Worm (Caenorhabditis elegans) whole organism, L4 larva: ENCODE measurements around the gene fbxa-78.
A peak's percentile ranks its signal among the peaks of the same experiment; 100 is the strongest.

Experiments used
- D1046.2 ChIP-seq: fragments of 200-800 bp; sonication (Bioruptor generic); IDR thresholded peaks from 2 replicates; pipeline ENCODE4 v1.3.6; 2022; ENCODE audit warnings: missing genetic modification characterization, missing compliant biosample characterization
- F44E2.7 ChIP-seq: fragments of 200-800 bp; sonication (Bioruptor generic); IDR thresholded peaks from 2 replicates; pipeline ENCODE4 v2.1.2; 2022; ENCODE audit warnings: missing genetic modification characterization, missing compliant biosample characterization
- T26A8.4 ChIP-seq: fragments of 200-800 bp; sonication (Bioruptor generic); IDR thresholded peaks from 2 replicates; pipeline ENCODE4 v1.3.6; 2022; ENCODE audit warnings: missing genetic modification characterization, missing compliant biosample characterization
- Y75B8A.6 ChIP-seq: fragments of 200-800 bp; sonication (Bioruptor generic); IDR thresholded peaks from 2 replicates; pipeline ENCODE4 v1.3.6; 2022; ENCODE audit warnings: missing genetic modification reagents, missing genetic modification characterization, missing compliant biosample characterization
- aha-1 ChIP-seq: fragments of 150-350 bp; peaks from one replicate; lab custom pipeline; 2014; ENCODE audit warnings: missing biosample characterization, missing genetic modification characterization
- ama-1 ChIP-seq: fragments of 150-350 bp; optimal IDR thresholded peaks from 2 replicates; lab custom pipeline; 2014; ENCODE audit warnings: inconsistent platforms, mixed read lengths
- arid-1 ChIP-seq: fragments of 200-800 bp; sonication (Bioruptor generic); conservative IDR thresholded peaks from 2 replicates; pipeline ENCODE4 v1.3.6; 2022; ENCODE audit warnings: missing genetic modification reagents, missing genetic modification characterization, missing compliant biosample characterization
- ceh-20 ChIP-seq: fragments of 200-800 bp; sonication (Bioruptor generic); IDR thresholded peaks from 2 replicates; pipeline ENCODE4 v1.3.6; 2022; ENCODE audit warnings: missing genetic modification reagents, missing genetic modification characterization, missing compliant biosample characterization
- ceh-28 ChIP-seq: fragments of 150-350 bp; optimal IDR thresholded peaks from 2 replicates; lab custom pipeline; 2014; ENCODE audit warnings: missing biosample characterization, missing genetic modification reagents, missing genetic modification characterization
- cey-2 ChIP-seq: sonication (generic microtip); optimal IDR thresholded peaks from 3 replicates; lab custom pipeline; 2017; ENCODE audit warnings: missing genetic modification characterization, mild to moderate bottlenecking, missing compliant biosample characterization, antibody characterized with exemption, borderline replicate concordance; ENCODE audit not compliant: insufficient read depth
- ctbp-1 ChIP-seq: fragments of 200-800 bp; sonication (Bioruptor generic); IDR thresholded peaks from 2 replicates; pipeline ENCODE4 v1.3.6; 2022; ENCODE audit warnings: missing genetic modification reagents, missing genetic modification characterization, missing compliant biosample characterization
- daf-16 ChIP-seq, 3 experiments: sonication (generic microtip); optimal IDR thresholded peaks; 2 replicates each; lab custom pipeline; 2016 to 2017; ENCODE audit warnings: missing genetic modification characterization in 3 of 3, missing genetic modification reagents in 3 of 3, mild to moderate bottlenecking in 2 of 3, missing compliant biosample characterization in 2 of 3, missing biosample characterization in 1 of 3, moderate library complexity in 1 of 3
- daf-19 ChIP-seq: fragments of 200-800 bp; sonication (Bioruptor generic); conservative IDR thresholded peaks from 2 replicates; pipeline ENCODE4 v1.3.6; 2022; ENCODE audit warnings: missing genetic modification characterization, missing compliant biosample characterization
- dmd-6 ChIP-seq: fragments of 200-800 bp; sonication (Bioruptor generic); IDR thresholded peaks from 2 replicates; pipeline ENCODE4 v1.3.6; 2022; ENCODE audit warnings: missing genetic modification reagents, missing genetic modification characterization, missing compliant biosample characterization
- dmd-8 ChIP-seq: fragments of 200-800 bp; sonication (Bioruptor generic); IDR thresholded peaks from 2 replicates; pipeline ENCODE4 v1.3.6; 2022; ENCODE audit warnings: missing genetic modification characterization, missing compliant biosample characterization
- dve-1 ChIP-seq: sonication (generic microtip); optimal IDR thresholded peaks from 2 replicates; lab custom pipeline; 2017; ENCODE audit warnings: antibody characterized with exemption, mild to moderate bottlenecking, missing genetic modification characterization, missing compliant biosample characterization; ENCODE audit not compliant: insufficient read depth
- egl-27 ChIP-seq: sonication (generic microtip); optimal IDR thresholded peaks from 3 replicates; lab custom pipeline; 2017; ENCODE audit warnings: missing biosample characterization, missing genetic modification reagents, missing genetic modification characterization
- fkh-10 ChIP-seq: fragments of 150-350 bp; optimal IDR thresholded peaks from 2 replicates; lab custom pipeline; 2014; ENCODE audit warnings: missing biosample characterization, missing genetic modification reagents, missing genetic modification characterization
- fos-1 ChIP-seq: fragments of 150-350 bp; optimal IDR thresholded peaks from 2 replicates; lab custom pipeline; 2014; ENCODE audit warnings: missing biosample characterization, missing genetic modification characterization
- hlh-11 ChIP-seq: fragments of 200-800 bp; sonication (Bioruptor generic); optimal IDR thresholded peaks from 2 replicates; lab custom pipeline; 2018; ENCODE audit warnings: mild to moderate bottlenecking, missing genetic modification characterization, missing compliant biosample characterization
- hlh-30 ChIP-seq: sonication (generic microtip); optimal IDR thresholded peaks from 2 replicates; lab custom pipeline; 2017; ENCODE audit warnings: antibody characterized with exemption, mild to moderate bottlenecking, missing genetic modification characterization, missing compliant biosample characterization; ENCODE audit not compliant: insufficient read depth
- lim-7 ChIP-seq: fragments of 200-800 bp; sonication (Bioruptor generic); IDR thresholded peaks from 2 replicates; pipeline ENCODE4 v1.3.6; 2022; ENCODE audit warnings: missing genetic modification characterization, missing compliant biosample characterization
- lin-1 ChIP-seq: fragments of 200-800 bp; sonication (Bioruptor generic); IDR thresholded peaks from 2 replicates; pipeline ENCODE4 v1.3.6; 2022; ENCODE audit warnings: missing genetic modification reagents, missing genetic modification characterization, missing compliant biosample characterization
- lin-13 ChIP-seq: fragments of 150-350 bp; optimal IDR thresholded peaks from 2 replicates; lab custom pipeline; 2014; ENCODE audit warnings: missing biosample characterization, missing genetic modification reagents, missing genetic modification characterization
- lin-29 ChIP-seq: fragments of 200-800 bp; sonication (Bioruptor generic); IDR thresholded peaks from 2 replicates; pipeline ENCODE4 v1.3.6; 2022; ENCODE audit warnings: missing genetic modification reagents, missing genetic modification characterization, missing compliant biosample characterization
- lin-38 ChIP-seq: fragments of 200-800 bp; sonication (Bioruptor generic); IDR thresholded peaks from 2 replicates; pipeline ENCODE4 v1.3.6; 2022; ENCODE audit warnings: missing genetic modification reagents, missing genetic modification characterization, missing compliant biosample characterization
- lsy-2 ChIP-seq, 2 experiments: fragments of 150-350 bp in 1 of 2; sonication (generic microtip) in 1 of 2; optimal IDR thresholded peaks; 2 replicates each; lab custom pipeline; 2014 to 2017; ENCODE audit warnings: missing biosample characterization in 2 of 2, missing genetic modification characterization in 2 of 2
- madf-5 ChIP-seq, 2 experiments: fragments of 200-800 bp; sonication (Bioruptor generic); IDR thresholded peaks; 2 replicates each; pipeline ENCODE4 v1.3.6; 2022; ENCODE audit warnings: missing compliant biosample characterization in 2 of 2, missing genetic modification characterization in 2 of 2
- mep-1 ChIP-seq: fragments of 150-350 bp; sonication (generic microtip); optimal IDR thresholded peaks from 3 replicates; lab custom pipeline; 2014; ENCODE audit warnings: missing biosample characterization, missing genetic modification characterization
- mxl-3 ChIP-seq: fragments of 200-800 bp; sonication (Bioruptor generic); optimal IDR thresholded peaks from 2 replicates; lab custom pipeline; 2018; ENCODE audit warnings: mild to moderate bottlenecking, missing genetic modification characterization, missing compliant biosample characterization
- nhr-11 ChIP-seq: fragments of 150-350 bp; optimal IDR thresholded peaks from 2 replicates; lab custom pipeline; 2014; ENCODE audit warnings: missing biosample characterization, missing genetic modification characterization
- nhr-28 ChIP-seq: fragments of 150-350 bp; optimal IDR thresholded peaks from 2 replicates; lab custom pipeline; 2014; ENCODE audit warnings: missing biosample characterization, missing genetic modification characterization
- nhr-48 ChIP-seq: sonication (generic microtip); optimal IDR thresholded peaks from 2 replicates; lab custom pipeline; 2016; ENCODE audit warnings: mild to moderate bottlenecking, missing genetic modification characterization, missing compliant biosample characterization
- nhr-6 ChIP-seq: fragments of 150-350 bp; optimal IDR thresholded peaks from 2 replicates; lab custom pipeline; 2014; ENCODE audit warnings: missing biosample characterization, missing genetic modification characterization
- nhr-77 ChIP-seq: fragments of 150-350 bp; optimal IDR thresholded peaks from 2 replicates; lab custom pipeline; 2014; ENCODE audit warnings: missing biosample characterization, missing genetic modification characterization
- pha-4 ChIP-seq, 2 experiments: fragments of 150-350 bp in 1 of 2; fragments of 200-800 bp in 1 of 2; sonication (Bioruptor generic) in 1 of 2; IDR thresholded peaks in 1 of 2; optimal IDR thresholded peaks in 1 of 2; 2 replicates each; pipeline versions ENCODE4 v1.3.6 to Lab custom; 2014 to 2022; ENCODE audit warnings: missing genetic modification characterization in 2 of 2, missing genetic modification reagents in 2 of 2, missing biosample characterization in 1 of 2, missing compliant biosample characterization in 1 of 2
- pqm-1 ChIP-seq: sonication (generic microtip); optimal IDR thresholded peaks from 2 replicates; lab custom pipeline; 2017; ENCODE audit warnings: missing biosample characterization, missing genetic modification characterization
- saeg-2 ChIP-seq: fragments of 200-800 bp; sonication (Bioruptor generic); IDR thresholded peaks from 2 replicates; pipeline ENCODE4 v1.3.6; 2022; ENCODE audit warnings: missing genetic modification reagents, missing genetic modification characterization, missing compliant biosample characterization
- sdz-12 ChIP-seq: fragments of 200-800 bp; sonication (Bioruptor generic); optimal IDR thresholded peaks from 2 replicates; lab custom pipeline; 2018; ENCODE audit warnings: mild to moderate bottlenecking, missing genetic modification characterization, missing compliant biosample characterization
- tra-1 ChIP-seq: fragments of 200-800 bp; sonication (Bioruptor generic); IDR thresholded peaks from 2 replicates; pipeline ENCODE4 v1.3.6; 2022; ENCODE audit warnings: missing genetic modification reagents, missing genetic modification characterization, missing compliant biosample characterization
- unc-39 ChIP-seq: sonication (generic microtip); optimal IDR thresholded peaks from 2 replicates; lab custom pipeline; 2017; ENCODE audit warnings: missing biosample characterization, missing genetic modification characterization
- zag-1 ChIP-seq: fragments of 150-350 bp; optimal IDR thresholded peaks from 2 replicates; lab custom pipeline; 2014; ENCODE audit warnings: missing biosample characterization, missing genetic modification characterization
- zip-11 ChIP-seq: fragments of 200-800 bp; sonication (Bioruptor generic); IDR thresholded peaks from 2 replicates; pipeline ENCODE4 v1.3.6; 2022; ENCODE audit warnings: missing genetic modification characterization, missing compliant biosample characterization

Gene fbxa-78

ce11 chrIII:1218221-1218620 lies 40.0 kb downstream of the fbxa-78 start (continued):
- TF ChIP-seq ama-1 (no peak), hlh-30 (tag; lab: Kevin White, UChicago) (no peak), fos-1 (tag; lab: Kevin White, UChicago) (no peak), cey-2 (no peak), Y75B8A.6 (GFP tag; lab: Robert Waterston, UW) (no peak), nhr-48 (tag; lab: Kevin White, UChicago) (no peak), nhr-77 (no peak), unc-39 (tag; lab: Kevin White, UChicago) (no peak), D1046.2 (GFP tag; lab: Robert Waterston, UW) (no peak), zip-11 (GFP tag; lab: Robert Waterston, UW) (0 out of 2 replicates have a peak, but pooled peaks have one; percentile 38), T26A8.4 (no peak), daf-19 (GFP tag; lab: Robert Waterston, UW) (no peak), lim-7 (GFP tag; lab: Robert Waterston, UW) (peak; percentile 68; the same call in 1 of the 2 replicates), lin-29 (no peak), egl-27 (no peak), nhr-11 (tag; lab: Kevin White, UChicago) (no peak)

ce11 chrIII:1216096-1216495 lies 42.2 kb downstream of the fbxa-78 start:
- TF ChIP-seq zag-1 (tag; lab: Kevin White, UChicago) (no peak), aha-1 (peak; percentile 22), lsy-2 (tag; optimal IDR thresholded peaks at IDR 0.05; lab: Kevin White, UChicago) (no peak), ceh-28 (tag; lab: Kevin White, UChicago) (peak; percentile 70), lin-38 (GFP tag; lab: Robert Waterston, UW) (no peak)

- TF ChIP-seq mxl-3 (peak; percentile 53), nhr-48 (tag; lab: Kevin White, UChicago) (peak; percentile 0), lin-13 (GFP tag; lab: Kevin White, UChicago) (peak; percentile 36), nhr-28 (peak; percentile 66), hlh-11 (tag; lab: Kevin White, UChicago) (peak; percentile 78), T26A8.4 (0 out of 2 replicates have a peak, but pooled peaks have one; percentile 17), dmd-8 (GFP tag; lab: Robert Waterston, UW) (no peak), fkh-10 (GFP tag; lab: Kevin White, UChicago) (no peak), ama-1 (peak; percentile 75), madf-5 (GFP tag; IDR thresholded peaks at IDR 0.05; lab: Robert Waterston, UW) (no peak), pqm-1 (tag; lab: Kevin White, UChicago) (peak; percentile 84), dve-1 (peak; percentile 53), ceh-20 (GFP tag; lab: Robert Waterston, UW) (no peak), tra-1 (0 out of 2 replicates have a peak, but pooled peaks have one; percentile 37), saeg-2 (GFP tag; lab: Robert Waterston, UW) (peak; percentile 60; the same call in 1 of the 2 replicates), lin-1 (GFP tag; lab: Robert Waterston, UW) (peak; percentile 39; the same call in 1 of the 2 replicates), pha-4 (GFP tag; IDR thresholded peaks at IDR 0.05; lab: Robert Waterston, UW) (0 out of 2 replicates have a peak, but pooled peaks have one; percentile 40), pha-4 (tag; optimal IDR thresholded peaks at IDR 0.05; lab: Kevin White, UChicago) (no peak), F44E2.7 (GFP tag; lab: Robert Waterston, UW) (no peak), dmd-6 (peak; percentile 86), sdz-12 (GFP tag; lab: Kevin White, UChicago) (no peak), ctbp-1 (GFP tag; lab: Robert Waterston, UW) (no peak), arid-1 (no peak), mep-1 (tag; lab: Kevin White, UChicago) (no peak), daf-16 (GFP tag; optimal IDR thresholded peaks at IDR 0.05; lab: Kevin White, UChicago) (no peak), daf-16 (tag; optimal IDR thresholded peaks at IDR 0.05; lab: Kevin White, UChicago) (peak; percentile 70), nhr-6 (no peak), nhr-77 (no peak)
- TF ChIP-seq, all 104 proteins: peak for 15
These were observed 43.6 kb downstream of the fbxa-78 start, which contains the start of gene Y119D3B.21 for ce11 chrIII:1214680-1215079. Gene Y119D3B.21, plus strand, starts transcription at chrIII:1215000.
